Worm (Caenorhabditis elegans): ENCODE results near the gene F02D10.3.

F02D10.3 gene

DNA sequence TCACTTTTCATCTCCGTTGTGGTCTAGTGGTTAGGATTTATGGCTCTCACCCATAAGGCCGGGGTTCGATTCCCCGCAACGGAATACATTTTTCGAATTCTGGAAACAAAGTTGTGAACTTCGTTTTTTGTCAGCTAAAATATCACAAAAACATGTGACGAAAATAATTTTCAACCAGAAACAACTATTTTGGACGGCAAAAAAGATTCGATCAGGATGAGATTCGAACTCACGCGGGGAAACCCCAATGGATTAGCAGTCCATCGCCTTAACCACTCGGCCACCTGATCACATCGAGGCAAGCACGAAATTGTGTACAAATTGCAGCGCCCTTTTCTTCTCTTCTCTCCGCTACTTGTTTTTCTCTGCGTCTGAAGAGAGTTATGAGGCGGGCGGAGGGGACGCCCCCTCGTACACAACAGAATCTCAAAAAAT is 13.7 kb downstream of the F02D10.3 start (continued):
- 0 out of 2 replicates have a peak, but pooled peaks have one; percentile 37 for TF ChIP-seq ceh-91 (GFP tag; IDR thresholded peaks at IDR 0.05)
- peak; percentile 86 for TF ChIP-seq B0035.1 (tag; optimal IDR thresholded peaks at IDR 0.05)
- peak; percentile 66 for TF ChIP-seq F22D6.2 (tag; optimal IDR thresholded peaks at IDR 0.05)
- peak; percentile 92 for TF ChIP-seq ztf-26 (tag; optimal IDR thresholded peaks at IDR 0.05)
- 0 out of 2 replicates have a peak, but pooled peaks have one; percentile 21 for TF ChIP-seq ztf-28 (GFP tag; IDR thresholded peaks at IDR 0.05)
- TF ChIP-seq rcor-1 (GFP tag; IDR thresholded peaks at IDR 0.05) = peak; percentile 77
- peak; percentile 77 for TF ChIP-seq athp-1 (tag; optimal IDR thresholded peaks at IDR 0.05)

DNA sequence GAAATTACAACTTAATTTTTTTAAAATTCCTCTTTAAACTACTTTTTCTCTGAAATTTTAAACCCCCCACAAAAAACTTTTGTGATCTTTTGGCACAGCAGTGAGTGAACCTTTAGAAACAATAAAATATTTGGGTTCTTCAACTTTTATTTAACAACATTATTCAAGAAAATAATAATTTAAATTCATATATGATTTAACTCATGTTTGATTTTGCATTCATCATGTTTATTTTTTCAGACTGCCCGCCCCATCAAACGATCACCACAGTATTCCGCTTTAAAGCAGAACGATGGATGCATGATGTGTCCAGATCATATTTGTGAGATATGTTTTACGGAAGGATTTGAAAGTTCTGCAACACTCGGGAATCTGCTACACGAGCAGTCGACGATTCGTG is 16.0 kb downstream of the F02D10.3 start, which contains the start of gene set-8:
Gene set-8 (plus strand): TSS at position 301 of the 400 bp plus-strand sequence.
- TF ChIP-seq lsl-1 (GFP tag; optimal IDR thresholded peaks at IDR 0.05) = no peak
- TF ChIP-seq nhr-27 (tag; optimal IDR thresholded peaks at IDR 0.05) = no peak
- TF ChIP-seq ZK185.1 (tag; optimal IDR thresholded peaks at IDR 0.05; ENCODE audit: poor library complexity, severe bottlenecking) = no peak
- TF ChIP-seq B0035.1 (tag; optimal IDR thresholded peaks at IDR 0.05) = no peak
- no peak for TF ChIP-seq cebp-1 (GFP tag; IDR thresholded peaks at IDR 0.05)
- no peak for TF ChIP-seq cebp-1 (tag; optimal IDR thresholded peaks at IDR 0.05)
- TF ChIP-seq attf-3 (GFP tag; conservative IDR thresholded peaks at IDR 0.05) = no peak
- no peak for TF ChIP-seq ceh-40 (GFP tag; IDR thresholded peaks at IDR 0.05)
- no peak for TF ChIP-seq Y79H2A.3 (GFP tag; conservative IDR thresholded peaks at IDR 0.05)
- no peak for TF ChIP-seq ztf-28 (GFP tag; IDR thresholded peaks at IDR 0.05)
- no peak for TF ChIP-seq attf-5 (GFP tag; optimal IDR thresholded peaks at IDR 0.05)
- no peak for TF ChIP-seq mcd-1 (GFP tag; IDR thresholded peaks at IDR 0.05)

DNA sequence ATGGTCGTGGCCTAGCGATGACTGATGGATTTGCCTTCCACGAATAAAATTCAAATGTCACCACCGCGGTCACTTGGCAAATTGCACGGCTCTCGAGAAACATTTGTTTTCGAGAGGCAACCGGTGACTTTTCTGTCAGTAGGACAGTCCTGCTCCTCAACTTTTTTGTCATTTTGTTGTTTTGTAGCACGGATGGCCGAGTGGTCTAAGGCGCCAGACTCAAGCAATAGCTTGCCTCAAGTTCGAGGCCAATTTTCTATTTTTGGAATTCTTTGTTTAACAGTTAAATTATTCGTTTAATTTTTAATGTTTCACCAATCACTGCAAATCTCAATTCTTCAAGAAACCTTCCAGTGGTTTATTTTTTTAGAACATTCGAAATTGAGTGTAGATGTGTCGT is 18.2 kb downstream of the F02D10.3 start:
- TF ChIP-seq ztf-26 (tag; optimal IDR thresholded peaks at IDR 0.05) = no peak
- TF ChIP-seq nfya-1 (tag; optimal IDR thresholded peaks at IDR 0.05; ENCODE audit: borderline replicate concordance, insufficient read depth) = no peak
- no peak for TF ChIP-seq him-1 (tag; optimal IDR thresholded peaks at IDR 0.05)
- no peak for TF ChIP-seq madf-8 (GFP tag; conservative IDR thresholded peaks at IDR 0.05)
- no peak for TF ChIP-seq cebp-2 (GFP tag; IDR thresholded peaks at IDR 0.05)
- no peak for TF ChIP-seq efl-1 (GFP tag; optimal IDR thresholded peaks at IDR 0.05)
- no peak for TF ChIP-seq zim-3 (tag; optimal IDR thresholded peaks at IDR 0.05)
- no peak for TF ChIP-seq ztf-3 (GFP tag; optimal IDR thresholded peaks at IDR 0.05)
- TF ChIP-seq somi-1 (GFP tag; optimal IDR thresholded peaks at IDR 0.05) = no peak
- peak; percentile 85 for TF ChIP-seq tbp1 (GFP tag; optimal IDR thresholded peaks at IDR 0.05)
- no peak for TF ChIP-seq snpc-3.4 (tag; optimal IDR thresholded peaks at IDR 0.05)
- peak; percentile 59; the same call in 1 of the 2 replicates for TF ChIP-seq lin-26 (GFP tag; IDR thresholded peaks at IDR 0.05)
- TF ChIP-seq fkh-3 (tag; optimal IDR thresholded peaks at IDR 0.05) = no peak
- TF ChIP-seq snpc-4 (GFP tag; optimal IDR thresholded peaks at IDR 0.05) = no peak
- peak in 1 of 4 experiments; percentile 36 for TF ChIP-seq snpc-4 (tag; optimal IDR thresholded peaks at IDR 0.05)
- TF ChIP-seq lir-1 (GFP tag; conservative IDR thresholded peaks at IDR 0.05) = no peak
- TF ChIP-seq ztf-18 (tag; optimal IDR thresholded peaks at IDR 0.05) = peak; percentile 9
- TF ChIP-seq ztf-6 (GFP tag; IDR thresholded peaks at IDR 0.05) = no peak
- no peak for TF ChIP-seq lin-35 (GFP tag; optimal IDR thresholded peaks at IDR 0.05)
- TF ChIP-seq zfh-2 (GFP tag; conservative IDR thresholded peaks at IDR 0.05) = no peak
- TF ChIP-seq rec-8 (tag; optimal IDR thresholded peaks at IDR 0.05) = no peak
- TF ChIP-seq Y53G8AR.9 (GFP tag; conservative IDR thresholded peaks at IDR 0.05) = no peak
- peak; percentile 71 for TF ChIP-seq B0261.1 (tag; optimal IDR thresholded peaks at IDR 0.05)
- peak; percentile 48 for TF ChIP-seq die-1 (tag; optimal IDR thresholded peaks at IDR 0.05)
- TF ChIP-seq K11D2.4 (GFP tag; IDR thresholded peaks at IDR 0.05) = no peak
- no peak for TF ChIP-seq bed-2 (GFP tag; IDR thresholded peaks at IDR 0.05)
- TF ChIP-seq ztf-28 (GFP tag; IDR thresholded peaks at IDR 0.05) = no peak
- no peak for TF ChIP-seq hmg-20 (GFP tag; IDR thresholded peaks at IDR 0.05)
- no peak for TF ChIP-seq Y53F4B.3 (GFP tag; IDR thresholded peaks at IDR 0.05)
- no peak for TF ChIP-seq B0336.3 (GFP tag; IDR thresholded peaks at IDR 0.05)
- TF ChIP-seq F37B4.10 (GFP tag; IDR thresholded peaks at IDR 0.05) = no peak
